Worm (Caenorhabditis elegans) whole organism, L4/young adult: ENCODE measurements around the gene col-148.

ENCODE experiments used
- W03F9.2 ChIP-seq: fragments of 150-350 bp; optimal IDR thresholded peaks from 2 replicates; lab custom pipeline; 2014; ENCODE audit warnings: missing biosample characterization, missing genetic modification characterization
- dao-5 ChIP-seq: sonication (generic microtip); optimal IDR thresholded peaks from 2 replicates; lab custom pipeline; 2016; ENCODE audit warnings: missing genotype, missing genetic modification characterization, moderate library complexity, missing compliant biosample characterization
- him-1 ChIP-seq: sonication (generic microtip); optimal IDR thresholded peaks from 2 replicates; lab custom pipeline; 2016; ENCODE audit warnings: missing genotype, missing genetic modification reagents, missing genetic modification characterization, missing compliant biosample characterization

Gene col-148

ce11 chrV:10241121-10241803 lies at the start of gene col-148, which contains the start of gene C12D8.21:
Gene col-148, plus strand, starts transcription at chrV:10241753.
Gene C12D8.21, minus strand, starts transcription at chrV:10241188.
- TF ChIP-seq dao-5 (tag; lab: Kevin White, UChicago) (no peak), W03F9.2 (tag; lab: Kevin White, UChicago) (no peak), him-1 (tag; lab: Kevin White, UChicago) (no peak)

ce11 chrV:10198386-10198785 lies 43.2 kb upstream of the col-148 start, which contains the start of gene ZK856.6:
Gene ZK856.6, plus strand, starts transcription at chrV:10198686.
- TF ChIP-seq dao-5 (tag; lab: Kevin White, UChicago) (no peak), him-1 (tag; lab: Kevin White, UChicago) (no peak), W03F9.2 (tag; lab: Kevin White, UChicago) (no peak)

ce11 chrV:10201913-10202312 lies 39.6 kb upstream of the col-148 start, which contains the start of gene ZK856.7:
Gene ZK856.7, plus strand, starts transcription at chrV:10202098.
- TF ChIP-seq dao-5 (tag; lab: Kevin White, UChicago) (no peak), him-1 (tag; lab: Kevin White, UChicago) (no peak), W03F9.2 (tag; lab: Kevin White, UChicago) (no peak)

ce11 chrV:10202340-10202739 lies 39.2 kb upstream of the col-148 start:
- TF ChIP-seq dao-5 (tag; lab: Kevin White, UChicago) (no peak), him-1 (tag; lab: Kevin White, UChicago) (no peak), W03F9.2 (tag; lab: Kevin White, UChicago) (no peak)

ce11 chrV:10203435-10204009 lies 38.0 kb upstream of the col-148 start, which contains the start of gene chpf-1:
Gene chpf-1, minus strand, starts transcription at chrV:10203485.
- TF ChIP-seq dao-5 (tag; lab: Kevin White, UChicago) (no peak), W03F9.2 (tag; lab: Kevin White, UChicago) (no peak)

- TF ChIP-seq dao-5 (tag; lab: Kevin White, UChicago) (no peak), W03F9.2 (tag; lab: Kevin White, UChicago) (peak; percentile 58), him-1 (tag; lab: Kevin White, UChicago) (no peak)
Measured at ce11 chrV:10204863-10205338, 36.7 kb upstream of the col-148 start, which contains the start of the genes ZK856.19 and ZK856.11. Gene ZK856.19, minus strand, starts transcription at chrV:10204913. Gene ZK856.11, minus strand, starts transcription at chrV:10204938.

ce11 chrV:10205483-10205882 lies 36.1 kb upstream of the col-148 start, which contains the start of gene ZK856.16:
Gene ZK856.16, minus strand, starts transcription at chrV:10205583.
- TF ChIP-seq W03F9.2 (tag; lab: Kevin White, UChicago) = no peak
- no peak for TF ChIP-seq him-1 (tag; lab: Kevin White, UChicago)
- TF ChIP-seq dao-5 (tag; lab: Kevin White, UChicago) = no peak

- TF ChIP-seq him-1 (tag; lab: Kevin White, UChicago) (no peak), dao-5 (tag; lab: Kevin White, UChicago) (no peak), W03F9.2 (tag; lab: Kevin White, UChicago) (no peak)
Measured at ce11 chrV:10206502-10206901, 35.1 kb upstream of the col-148 start, which contains the start of gene rpc-25. Gene rpc-25, minus strand, starts transcription at chrV:10206602.

- TF ChIP-seq W03F9.2 (tag; lab: Kevin White, UChicago) = no peak
- TF ChIP-seq dao-5 (tag; lab: Kevin White, UChicago) = no peak
- TF ChIP-seq him-1 (tag; lab: Kevin White, UChicago) = no peak
Measured at ce11 chrV:10210244-10210643, 31.3 kb upstream of the col-148 start, which contains the start of gene tftc-3. Gene tftc-3, minus strand, starts transcription at chrV:10210344.

- TF ChIP-seq dao-5 (tag; lab: Kevin White, UChicago) = no peak
- TF ChIP-seq W03F9.2 (tag; lab: Kevin White, UChicago) = no peak
- no peak for TF ChIP-seq him-1 (tag; lab: Kevin White, UChicago)
Measured at ce11 chrV:10212027-10212426, 29.5 kb upstream of the col-148 start, which contains the start of gene zhit-3. Gene zhit-3, minus strand, starts transcription at chrV:10212127.

- TF ChIP-seq him-1 (tag; lab: Kevin White, UChicago) (no peak), dao-5 (tag; lab: Kevin White, UChicago) (no peak), W03F9.2 (tag; lab: Kevin White, UChicago) (no peak)
Measured at ce11 chrV:10212627-10213026, 28.9 kb upstream of the col-148 start, which contains the start of gene hpo-40. Gene hpo-40, plus strand, starts transcription at chrV:10212927.

- TF ChIP-seq W03F9.2 (tag; lab: Kevin White, UChicago) (no peak), him-1 (tag; lab: Kevin White, UChicago) (no peak), dao-5 (tag; lab: Kevin White, UChicago) (no peak)
Measured at ce11 chrV:10216724-10217123, 24.8 kb upstream of the col-148 start, which contains the start of gene ZK856.14. Gene ZK856.14, plus strand, starts transcription at chrV:10217024.

- TF ChIP-seq him-1 (tag; lab: Kevin White, UChicago) (no peak), W03F9.2 (tag; lab: Kevin White, UChicago) (no peak), dao-5 (tag; lab: Kevin White, UChicago) (no peak)
Measured at ce11 chrV:10220605-10221004, 20.9 kb upstream of the col-148 start, which contains the start of gene C12D8.13. Gene C12D8.13, minus strand, starts transcription at chrV:10220705.
